Fruit fly (Drosophila melanogaster) whole organism, embryonic: ENCODE measurements around the gene CG44437.

Experiments
- Atf3 ChIP-seq: fragments of 200-800 bp; sonication (Bioruptor generic); optimal IDR thresholded peaks from 3 replicates; lab custom pipeline; 2016; ENCODE audit warnings: missing biosample characterization, missing genetic modification characterization
- Awh ChIP-seq: fragments of 200-800 bp; sonication (Bioruptor generic); IDR thresholded peaks from 2 replicates; pipeline ENCODE4, ENCODE4 v1.3.6; 2022; ENCODE audit warnings: missing biosample characterization, missing genetic modification characterization
- CG10147 ChIP-seq: fragments of 200-800 bp; sonication (Bioruptor generic); optimal IDR thresholded peaks from 2 replicates; lab custom pipeline; 2019; ENCODE audit warnings: missing biosample characterization, mild to moderate bottlenecking, missing genetic modification characterization, moderate library complexity
- CG10321 ChIP-seq: fragments of 200-800 bp; sonication (Bioruptor generic); IDR thresholded peaks from 2 replicates; pipeline ENCODE4 v1.3.6; 2022; ENCODE audit warnings: missing biosample characterization, missing genetic modification characterization
- CG10431 ChIP-seq: fragments of 200-800 bp; sonication (Bioruptor generic); optimal IDR thresholded peaks from 3 replicates; lab custom pipeline; 2018; ENCODE audit warnings: missing biosample characterization, mild to moderate bottlenecking, missing genetic modification characterization
- CG10565 ChIP-seq: fragments of 200-800 bp; sonication (Bioruptor generic); optimal IDR thresholded peaks from 3 replicates; lab custom pipeline; 2016; ENCODE audit warnings: missing biosample characterization, mild to moderate bottlenecking, missing genetic modification characterization
- CG11398 ChIP-seq: fragments of 200-800 bp; sonication (Bioruptor generic); optimal IDR thresholded peaks from 2 replicates; lab custom pipeline; 2016; ENCODE audit warnings: missing biosample characterization, missing genetic modification characterization
- CG12769 ChIP-seq: fragments of 200-800 bp; sonication (Bioruptor generic); optimal IDR thresholded peaks from 2 replicates; lab custom pipeline; 2019; ENCODE audit warnings: missing biosample characterization, mild to moderate bottlenecking, missing genetic modification characterization, moderate library complexity
- CG1602 ChIP-seq: fragments of 200-800 bp; sonication (Bioruptor generic); optimal IDR thresholded peaks from 3 replicates; lab custom pipeline; 2016; ENCODE audit warnings: missing biosample characterization, missing genetic modification characterization
- CG16815 ChIP-seq: fragments of 200-800 bp; sonication (Bioruptor generic); optimal IDR thresholded peaks from 3 replicates; lab custom pipeline; 2017; ENCODE audit warnings: missing biosample characterization, mild to moderate bottlenecking, missing genetic modification characterization
- CG3065 ChIP-seq: fragments of 200-800 bp; sonication (Bioruptor generic); optimal IDR thresholded peaks from 2 replicates; lab custom pipeline; 2016; ENCODE audit warnings: missing biosample characterization, missing genetic modification characterization
- CG6175 ChIP-seq: fragments of 200-800 bp; sonication (Bioruptor generic); IDR thresholded peaks from 3 replicates; pipeline ENCODE4 v1.3.6; 2022; ENCODE audit warnings: missing biosample characterization, missing genetic modification characterization
- CG6272 ChIP-seq: fragments of 200-800 bp; sonication (Bioruptor generic); IDR thresholded peaks from 2 replicates; pipeline ENCODE4 v1.3.6; 2022; ENCODE audit warnings: missing biosample characterization, missing genetic modification characterization
- CG6791 ChIP-seq: fragments of 200-800 bp; sonication (Bioruptor generic); IDR thresholded peaks from 3 replicates; pipeline ENCODE4 v1.3.6; 2022; ENCODE audit warnings: missing biosample characterization, missing genetic modification characterization; ENCODE audit not compliant: partially characterized antibody
- CG9797 ChIP-seq: fragments of 200-800 bp; sonication (Bioruptor generic); optimal IDR thresholded peaks from 3 replicates; lab custom pipeline; 2018; ENCODE audit warnings: missing biosample characterization, mild to moderate bottlenecking, missing genetic modification characterization
- CG9932 ChIP-seq: fragments of 200-800 bp; sonication (Bioruptor generic); IDR thresholded peaks from 2 replicates; pipeline ENCODE4 v1.3.6; 2022; ENCODE audit warnings: missing biosample characterization, missing genetic modification characterization
- D19A ChIP-seq: fragments of 200-800 bp; optimal IDR thresholded peaks from 3 replicates; lab custom pipeline; 2019; ENCODE audit warnings: missing biosample characterization, mild to moderate bottlenecking, missing genetic modification characterization, moderate library complexity
- Deaf1 ChIP-seq: fragments of 200-800 bp; optimal IDR thresholded peaks from 3 replicates; lab custom pipeline; 2019; ENCODE audit warnings: missing biosample characterization, mild to moderate bottlenecking, missing genetic modification characterization, moderate library complexity
- Dll ChIP-seq: fragments of 200-800 bp; sonication (Bioruptor generic); IDR thresholded peaks from 4 replicates; pipeline ENCODE4 v1.3.6; 2022; ENCODE audit warnings: missing biosample characterization, missing genetic modification characterization; ENCODE audit not compliant: partially characterized antibody
- Dref ChIP-seq: fragments of 200-800 bp; sonication (Bioruptor generic); IDR thresholded peaks from 2 replicates; pipeline ENCODE4 v1.3.6; 2022; ENCODE audit warnings: missing biosample characterization, missing genetic modification characterization
- ERR ChIP-seq: fragments of 200-800 bp; sonication (Bioruptor generic); optimal IDR thresholded peaks from 2 replicates; lab custom pipeline; 2016; ENCODE audit warnings: missing biosample characterization, missing genetic modification characterization
- Ets65A ChIP-seq: fragments of 200-800 bp; sonication (Bioruptor generic); peaks from one replicate; lab custom pipeline; 2016; ENCODE audit warnings: missing biosample characterization, missing genetic modification characterization
- HHEX ChIP-seq: fragments of 200-800 bp; sonication (Bioruptor generic); optimal IDR thresholded peaks from 3 replicates; lab custom pipeline; 2017; ENCODE audit warnings: missing biosample characterization, mild to moderate bottlenecking, missing genetic modification characterization, missing genetic modification reagents
- Hey ChIP-seq: fragments of 200-800 bp; sonication (Bioruptor generic); optimal IDR thresholded peaks from 3 replicates; lab custom pipeline; 2018; ENCODE audit warnings: missing biosample characterization, mild to moderate bottlenecking, missing genetic modification characterization
- Lim3 ChIP-seq: fragments of 200-800 bp; sonication (Bioruptor generic); IDR thresholded peaks from 2 replicates; pipeline ENCODE4 v1.3.6; 2022; ENCODE audit warnings: missing biosample characterization, missing genetic modification characterization
- Meics ChIP-seq: fragments of 200-800 bp; sonication (Bioruptor generic); optimal IDR thresholded peaks from 2 replicates; lab custom pipeline; 2017; ENCODE audit warnings: missing biosample characterization, mild to moderate bottlenecking, missing genetic modification characterization
- NK7.1 ChIP-seq: fragments of 200-800 bp; sonication (Bioruptor generic); optimal IDR thresholded peaks from 3 replicates; lab custom pipeline; 2016; ENCODE audit warnings: missing biosample characterization, missing genetic modification characterization
- Ravus ChIP-seq: fragments of 200-800 bp; sonication (Bioruptor generic); IDR thresholded peaks from 2 replicates; pipeline ENCODE4 v1.3.6; 2022; ENCODE audit warnings: missing biosample characterization, missing genetic modification characterization
- Sry-δ ChIP-seq: fragments of 200-800 bp; sonication (Bioruptor generic); optimal IDR thresholded peaks from 2 replicates; lab custom pipeline; 2016; ENCODE audit warnings: missing biosample characterization, missing genetic modification characterization
- ash1 ChIP-seq: fragments of 200-800 bp; sonication (Bioruptor generic); optimal IDR thresholded peaks from 2 replicates; lab custom pipeline; 2018; ENCODE audit warnings: missing biosample characterization, mild to moderate bottlenecking, missing genetic modification characterization
- bigmax ChIP-seq: fragments of 200-800 bp; sonication (Bioruptor generic); optimal IDR thresholded peaks from 2 replicates; lab custom pipeline; 2018; ENCODE audit warnings: missing biosample characterization, mild to moderate bottlenecking, missing genetic modification characterization
- chif ChIP-seq, 2 experiments: fragments of 200-800 bp; sonication (Bioruptor generic); optimal IDR thresholded peaks; 3 replicates each; lab custom pipeline; 2016; ENCODE audit warnings: missing biosample characterization in 2 of 2, missing genetic modification characterization in 2 of 2
- ci ChIP-seq: fragments of 200-800 bp; sonication (Bioruptor generic); IDR thresholded peaks from 3 replicates; pipeline ENCODE4 v1.3.6; 2022; ENCODE audit warnings: missing biosample characterization, missing genetic modification characterization
- dati ChIP-seq: fragments of 200-800 bp; sonication (Bioruptor generic); IDR thresholded peaks from 2 replicates; pipeline ENCODE4 v1.3.6; 2022; ENCODE audit warnings: missing biosample characterization, missing genetic modification characterization
- eyg ChIP-seq: fragments of 200-800 bp; sonication (Bioruptor generic); optimal IDR thresholded peaks from 3 replicates; lab custom pipeline; 2016; ENCODE audit warnings: missing biosample characterization, missing genetic modification characterization
- fd102C ChIP-seq: fragments of 200-800 bp; sonication (Bioruptor generic); optimal IDR thresholded peaks from 2 replicates; lab custom pipeline; 2018; ENCODE audit warnings: missing biosample characterization, mild to moderate bottlenecking, missing genetic modification characterization, moderate library complexity
- fru ChIP-seq: fragments of >200 bp; optimal IDR thresholded peaks from 2 replicates; lab custom pipeline; 2017
- gcm ChIP-seq: fragments of 200-800 bp; sonication (Bioruptor generic); optimal IDR thresholded peaks from 2 replicates; lab custom pipeline; 2019; ENCODE audit warnings: missing biosample characterization, mild to moderate bottlenecking, missing genetic modification characterization, moderate library complexity
- gcm2 ChIP-seq: fragments of 200-800 bp; sonication (Bioruptor generic); optimal IDR thresholded peaks from 2 replicates; lab custom pipeline; 2016; ENCODE audit warnings: missing biosample characterization, missing genetic modification characterization
- gsb-n ChIP-seq: fragments of 200-800 bp; sonication (Bioruptor generic); optimal IDR thresholded peaks from 3 replicates; lab custom pipeline; 2018; ENCODE audit warnings: missing biosample characterization, mild to moderate bottlenecking, missing genetic modification characterization
- gt ChIP-seq: fragments of 200-800 bp; sonication (Bioruptor generic); IDR thresholded peaks from 2 replicates; pipeline ENCODE4 v1.3.6; 2022; ENCODE audit warnings: missing biosample characterization, missing genetic modification characterization
- hkb ChIP-seq, 2 experiments: fragments of 200-800 bp in 1 of 2; fragments of >200 bp in 1 of 2; sonication (Bioruptor generic) in 1 of 2; IDR thresholded peaks in 1 of 2; optimal IDR thresholded peaks in 1 of 2; 2 replicates each; pipeline versions ENCODE4 v1.3.6 to Lab custom; 2017 to 2022; ENCODE audit warnings: missing biosample characterization in 1 of 2, missing genetic modification characterization in 1 of 2
- hth ChIP-seq: fragments of >200 bp; optimal IDR thresholded peaks from 2 replicates; lab custom pipeline; 2017; ENCODE audit warnings: inconsistent platforms
- ind ChIP-seq: fragments of 200-800 bp; sonication (Bioruptor generic); optimal IDR thresholded peaks from 3 replicates; lab custom pipeline; 2016; ENCODE audit warnings: missing biosample characterization, missing genetic modification characterization
- insv ChIP-seq, 2 experiments: fragments of 200-800 bp; sonication (Bioruptor generic); optimal IDR thresholded peaks; 3 replicates each; lab custom pipeline; 2016 to 2018; ENCODE audit warnings: missing biosample characterization in 2 of 2, missing genetic modification characterization in 2 of 2
- jigr1 ChIP-seq: fragments of 200-800 bp; sonication (Bioruptor generic); IDR thresholded peaks from 3 replicates; pipeline ENCODE4 v1.3.6; 2022; ENCODE audit warnings: missing biosample characterization, missing genetic modification characterization
- org-1 ChIP-seq: fragments of 200-800 bp; sonication (Bioruptor generic); optimal IDR thresholded peaks from 2 replicates; lab custom pipeline; 2017; ENCODE audit warnings: missing biosample characterization, missing genetic modification characterization
- p53 ChIP-seq: fragments of 200-800 bp; sonication (Bioruptor generic); optimal IDR thresholded peaks from 2 replicates; lab custom pipeline; 2016; ENCODE audit warnings: missing biosample characterization, missing genetic modification characterization
- ranshi ChIP-seq: fragments of 200-800 bp; sonication (Bioruptor generic); IDR thresholded peaks from 2 replicates; pipeline ENCODE4 v1.3.6; 2022; ENCODE audit warnings: missing biosample characterization, missing genetic modification characterization
- shn ChIP-seq: fragments of 200-800 bp; sonication (Bioruptor generic); optimal IDR thresholded peaks from 3 replicates; lab custom pipeline; 2016; ENCODE audit warnings: missing biosample characterization, missing genetic modification characterization
- tx ChIP-seq: fragments of 200-800 bp; sonication (Bioruptor generic); optimal IDR thresholded peaks from 2 replicates; lab custom pipeline; 2016; ENCODE audit warnings: missing biosample characterization, missing genetic modification characterization
- z ChIP-seq: fragments of 200-800 bp; sonication (Bioruptor generic); IDR thresholded peaks from 3 replicates; pipeline ENCODE4 v1.3.6; 2022; ENCODE audit warnings: missing biosample characterization, missing genetic modification characterization

The CG44437 gene

dm6 chrX:13159481-13159880 is 42.6 kb downstream of the CG44437 start, which contains the start of the genes Bap60 and CG12096 (continued):
- TF ChIP-seq NK7.1 = peak; percentile 55
- peak; percentile 31 for TF ChIP-seq hkb (optimal IDR thresholded peaks at IDR 0.05; lab: Kevin White, UChicago)
- no peak for TF ChIP-seq hkb (GFP tag; IDR thresholded peaks at IDR 0.05; lab: Robert Waterston, UW)
- no peak for TF ChIP-seq bigmax
- no peak for TF ChIP-seq Lim3
- TF ChIP-seq CG6272 = peak; percentile 44
- no peak for TF ChIP-seq Awh
- no peak for TF ChIP-seq fru (lab: Kevin White, UChicago)
- TF ChIP-seq D19A = no peak
- TF ChIP-seq Dll (GFP tag; lab: Robert Waterston, UW) = peak; percentile 97
- no peak for TF ChIP-seq hth (lab: Kevin White, UChicago)
- TF ChIP-seq insv (GFP tag; optimal IDR thresholded peaks at IDR 0.05; lab: Kevin White, UChicago) = peak in 1 of 2 experiments; percentile 38
- TF ChIP-seq p53 (GFP tag; lab: Kevin White, UChicago) = peak; percentile 37
- peak; percentile 63 for TF ChIP-seq Meics (GFP tag; lab: Kevin White, UChicago)
- TF ChIP-seq CG3065 (GFP tag; lab: Kevin White, UChicago) = peak; percentile 44
- TF ChIP-seq ash1 (GFP tag; lab: Kevin White, UChicago) = no peak
- TF ChIP-seq CG16815 (GFP tag; lab: Kevin White, UChicago) = peak; percentile 58
- TF ChIP-seq CG10147 = peak; percentile 79
- TF ChIP-seq eyg (GFP tag; lab: Kevin White, UChicago) = peak; percentile 66
- TF ChIP-seq CG9932 = peak; percentile 85
- TF ChIP-seq Deaf1 (tag; lab: Kevin White, UChicago) = no peak
- TF ChIP-seq gt = 0 out of 2 replicates have a peak, but pooled peaks have one; percentile 39
- TF ChIP-seq ind (GFP tag; lab: Kevin White, UChicago) = peak; percentile 79
- no peak for TF ChIP-seq z (GFP tag; lab: Robert Waterston, UW)
- TF ChIP-seq fd102C (GFP tag; lab: Kevin White, UChicago) = no peak
- TF ChIP-seq Sry-δ (GFP tag; lab: Kevin White, UChicago) = peak; percentile 98
- peak; percentile 27 for TF ChIP-seq CG11398 (GFP tag; lab: Kevin White, UChicago)
- peak; percentile 27 for TF ChIP-seq gcm (GFP tag; lab: Kevin White, UChicago)
- TF ChIP-seq CG10431 (GFP tag; lab: Kevin White, UChicago) = peak; percentile 17
- peak; percentile 46 for TF ChIP-seq Atf3 (GFP tag; lab: Kevin White, UChicago)
- TF ChIP-seq ERR (GFP tag; lab: Kevin White, UChicago) = peak; percentile 64
- peak; percentile 62 for TF ChIP-seq CG1602 (GFP tag; lab: Kevin White, UChicago)
- TF ChIP-seq CG6791 (GFP tag; lab: Robert Waterston, UW) = peak; percentile 81; the same call in 2 of the 3 replicates
- peak; percentile 50; the same call in 1 of the 2 replicates for TF ChIP-seq ranshi (GFP tag; lab: Robert Waterston, UW)
- no peak for TF ChIP-seq CG10565
- no peak for TF ChIP-seq jigr1
- TF ChIP-seq gsb-n = no peak
- no peak for TF ChIP-seq gcm2 (GFP tag; lab: Kevin White, UChicago)
- peak; percentile 99 for TF ChIP-seq Ets65A (GFP tag; lab: Kevin White, UChicago)
- TF ChIP-seq chif (GFP tag; optimal IDR thresholded peaks at IDR 0.05; lab: Kevin White, UChicago) = peak; percentile 62 to 65
- peak; percentile 68; the same call in 2 of the 3 replicates for TF ChIP-seq ci
- TF ChIP-seq CG9797 (GFP tag; lab: Kevin White, UChicago) = peak; percentile 55
- TF ChIP-seq org-1 (GFP tag; lab: Kevin White, UChicago) = peak; percentile 40
- TF ChIP-seq CG10321 = no peak
- TF ChIP-seq shn (GFP tag; lab: Kevin White, UChicago) = peak; percentile 85
- no peak for TF ChIP-seq Ravus (GFP tag; lab: Robert Waterston, UW)
- TF ChIP-seq tx (GFP tag; lab: Kevin White, UChicago) = peak; percentile 69
- TF ChIP-seq CG6175 (GFP tag; lab: Robert Waterston, UW) = no peak
- TF ChIP-seq Hey (tag; lab: Kevin White, UChicago) = no peak
- TF ChIP-seq CG12769 (tag; lab: Kevin White, UChicago) = no peak
- no peak for TF ChIP-seq dati (GFP tag; lab: Robert Waterston, UW)
- TF ChIP-seq Dref = peak; percentile 66
- TF ChIP-seq HHEX (GFP tag; lab: Kevin White, UChicago) = peak; percentile 26
